Fruit fly (Drosophila melanogaster) whole organism, embryonic: ENCODE measurements around the gene CG15517.
A peak's percentile ranks its signal among the peaks of the same experiment; 100 is the strongest.

ENCODE experiments used
- Aef1 ChIP-seq: fragments of 200-800 bp; sonication (Bioruptor generic); IDR thresholded peaks from 3 replicates; pipeline ENCODE4 v1.3.6; 2022; ENCODE audit warnings: missing biosample characterization, missing genetic modification characterization
- Asciz ChIP-seq: fragments of 200-800 bp; sonication (Bioruptor generic); optimal IDR thresholded peaks from 2 replicates; lab custom pipeline; 2017; ENCODE audit warnings: missing biosample characterization, mild to moderate bottlenecking, missing genetic modification characterization, missing genetic modification reagents
- BtbVII ChIP-seq: fragments of 200-800 bp; sonication (Bioruptor generic); optimal IDR thresholded peaks from 3 replicates; lab custom pipeline; 2017; ENCODE audit warnings: missing biosample characterization, mild to moderate bottlenecking, missing genetic modification characterization
- CG10979 ChIP-seq: fragments of 200-800 bp; sonication (Bioruptor generic); optimal IDR thresholded peaks from 2 replicates; lab custom pipeline; 2018; ENCODE audit warnings: missing biosample characterization, mild to moderate bottlenecking, missing genetic modification characterization, moderate library complexity
- CG14710 ChIP-seq: fragments of 200-800 bp; sonication (Bioruptor generic); optimal IDR thresholded peaks from 3 replicates; lab custom pipeline; 2019; ENCODE audit warnings: missing biosample characterization, mild to moderate bottlenecking, missing genetic modification characterization, moderate library complexity
- CG1529 ChIP-seq: fragments of 200-800 bp; sonication (Bioruptor generic); optimal IDR thresholded peaks from 3 replicates; lab custom pipeline; 2018; ENCODE audit warnings: missing biosample characterization, missing genetic modification characterization
- CG15601 ChIP-seq: fragments of 200-800 bp; sonication (Bioruptor generic); optimal IDR thresholded peaks from 3 replicates; lab custom pipeline; 2019; ENCODE audit warnings: missing biosample characterization, mild to moderate bottlenecking, missing genetic modification characterization, moderate library complexity
- CG2116 ChIP-seq: fragments of 200-800 bp; sonication (Bioruptor generic); optimal IDR thresholded peaks from 3 replicates; lab custom pipeline; 2018; ENCODE audit warnings: missing biosample characterization, mild to moderate bottlenecking, missing genetic modification characterization
- CG2712 ChIP-seq: fragments of 200-800 bp; optimal IDR thresholded peaks from 3 replicates; lab custom pipeline; 2019; ENCODE audit warnings: missing biosample characterization, mild to moderate bottlenecking, missing genetic modification characterization, moderate library complexity
- CG3163 ChIP-seq: fragments of 200-800 bp; sonication (Bioruptor generic); optimal IDR thresholded peaks from 3 replicates; lab custom pipeline; 2016; ENCODE audit warnings: missing biosample characterization, missing genetic modification characterization
- CG34422 ChIP-seq: fragments of 200-800 bp; sonication (Bioruptor generic); IDR thresholded peaks from 3 replicates; pipeline ENCODE4 v1.3.6; 2022; ENCODE audit warnings: missing biosample characterization, missing genetic modification characterization
- CG42726 ChIP-seq: fragments of 200-800 bp; sonication (Bioruptor generic); IDR thresholded peaks from 2 replicates; pipeline ENCODE4 v1.3.6; 2022; ENCODE audit warnings: missing biosample characterization, missing genetic modification characterization; ENCODE audit not compliant: partially characterized antibody
- CG4282 ChIP-seq: fragments of 200-800 bp; sonication (Bioruptor generic); optimal IDR thresholded peaks from 2 replicates; lab custom pipeline; 2016; ENCODE audit warnings: missing biosample characterization, missing genetic modification characterization
- CG4360 ChIP-seq: fragments of 200-800 bp; sonication (Bioruptor generic); IDR thresholded peaks from 2 replicates; pipeline ENCODE4 v1.3.6; 2022; ENCODE audit warnings: missing biosample characterization, missing genetic modification characterization
- CG4617 ChIP-seq: fragments of 200-800 bp; sonication (Bioruptor generic); optimal IDR thresholded peaks from 3 replicates; lab custom pipeline; 2016; ENCODE audit warnings: missing biosample characterization, missing genetic modification characterization, borderline replicate concordance
- CG5953 ChIP-seq: fragments of 200-800 bp; sonication (Bioruptor generic); IDR thresholded peaks from 2 replicates; pipeline ENCODE4 v1.3.6; 2022; ENCODE audit warnings: missing biosample characterization, missing genetic modification characterization
- CG6791 ChIP-seq: fragments of 200-800 bp; sonication (Bioruptor generic); IDR thresholded peaks from 3 replicates; pipeline ENCODE4 v1.3.6; 2022; ENCODE audit warnings: missing biosample characterization, missing genetic modification characterization; ENCODE audit not compliant: partially characterized antibody
- CG7372 ChIP-seq: fragments of 200-800 bp; sonication (Bioruptor generic); IDR thresholded peaks from 2 replicates; pipeline ENCODE4 v1.3.6; 2022; ENCODE audit warnings: missing biosample characterization, missing genetic modification characterization
- Dref ChIP-seq: fragments of 200-800 bp; sonication (Bioruptor generic); IDR thresholded peaks from 2 replicates; pipeline ENCODE4 v1.3.6; 2022; ENCODE audit warnings: missing biosample characterization, missing genetic modification characterization
- Drgx ChIP-seq: fragments of 200-800 bp; sonication (Bioruptor generic); IDR thresholded peaks from 2 replicates; pipeline ENCODE4 v1.3.6; 2022; ENCODE audit warnings: missing biosample characterization, missing genetic modification characterization
- Ets65A ChIP-seq: fragments of 200-800 bp; sonication (Bioruptor generic); peaks from one replicate; lab custom pipeline; 2016; ENCODE audit warnings: missing biosample characterization, missing genetic modification characterization
- HLH3B ChIP-seq: fragments of 200-800 bp; sonication (Bioruptor generic); IDR thresholded peaks from 2 replicates; pipeline ENCODE4 v1.3.6; 2022; ENCODE audit warnings: missing biosample characterization, missing genetic modification characterization
- MESR4 ChIP-seq: fragments of 200-800 bp; sonication (Bioruptor generic); optimal IDR thresholded peaks from 2 replicates; lab custom pipeline; 2018; ENCODE audit warnings: missing biosample characterization, mild to moderate bottlenecking, missing genetic modification characterization, moderate library complexity
- Med ChIP-seq: fragments of 200-800 bp; sonication (Bioruptor generic); peaks from one replicate; lab custom pipeline; 2016; ENCODE audit warnings: missing biosample characterization, missing genetic modification characterization, mild to moderate bottlenecking, inconsistent platforms, moderate library complexity
- NC2β ChIP-seq: fragments of 200-800 bp; sonication (Bioruptor generic); optimal IDR thresholded peaks from 2 replicates; lab custom pipeline; 2016; ENCODE audit warnings: missing biosample characterization, missing genetic modification characterization
- Neu2 ChIP-seq: fragments of 200-800 bp; sonication (Bioruptor generic); optimal IDR thresholded peaks from 3 replicates; lab custom pipeline; 2016; ENCODE audit warnings: missing biosample characterization, missing genetic modification characterization, borderline replicate concordance
- Oli ChIP-seq: fragments of 200-800 bp; sonication (Bioruptor generic); optimal IDR thresholded peaks from 2 replicates; lab custom pipeline; 2018; ENCODE audit warnings: missing biosample characterization, mild to moderate bottlenecking, missing genetic modification characterization, moderate library complexity
- Opbp ChIP-seq: fragments of 200-800 bp; sonication (Bioruptor generic); IDR thresholded peaks from 3 replicates; pipeline ENCODE4 v1.3.6; 2022; ENCODE audit warnings: missing biosample characterization, missing genetic modification characterization; ENCODE audit not compliant: partially characterized antibody
- Pdp1 ChIP-seq, 2 experiments: fragments of 200-800 bp; sonication (Bioruptor generic); optimal IDR thresholded peaks; 3 replicates each; lab custom pipeline; 2016; ENCODE audit warnings: missing biosample characterization in 2 of 2, missing genetic modification characterization in 2 of 2, mild to moderate bottlenecking in 1 of 2, moderate library complexity in 1 of 2
- Trl ChIP-seq, 3 experiments: fragments of >200 bp in 2 of 3; fragments of 200-800 bp in 1 of 3; sonication (Bioruptor generic) in 1 of 3; optimal IDR thresholded peaks; 2 replicates in 1 of 3; 3 replicates in 2 of 3; lab custom pipeline; 2016 to 2017; ENCODE audit warnings: missing biosample characterization in 1 of 3, missing genetic modification characterization in 1 of 3
- bsh ChIP-seq, 2 experiments: fragments of 200-800 bp; sonication (Bioruptor generic); optimal IDR thresholded peaks; 2 replicates each; lab custom pipeline; 2017 to 2018; ENCODE audit warnings: mild to moderate bottlenecking in 2 of 2, missing biosample characterization in 2 of 2, missing genetic modification characterization in 2 of 2, moderate library complexity in 1 of 2
- ci ChIP-seq: fragments of 200-800 bp; sonication (Bioruptor generic); IDR thresholded peaks from 3 replicates; pipeline ENCODE4 v1.3.6; 2022; ENCODE audit warnings: missing biosample characterization, missing genetic modification characterization
- en ChIP-seq: fragments of 200-800 bp; sonication (Bioruptor generic); optimal IDR thresholded peaks from 2 replicates; lab custom pipeline; 2016; ENCODE audit warnings: missing biosample characterization, missing genetic modification characterization
- exex ChIP-seq: fragments of 200-800 bp; sonication (Bioruptor generic); optimal IDR thresholded peaks from 4 replicates; lab custom pipeline; 2018; ENCODE audit warnings: missing biosample characterization, mild to moderate bottlenecking, missing genetic modification characterization, moderate library complexity
- ftz-f1 ChIP-seq: fragments of 200-800 bp; sonication (Bioruptor generic); optimal IDR thresholded peaks from 2 replicates; lab custom pipeline; 2016; ENCODE audit warnings: missing biosample characterization, missing genetic modification characterization
- gt ChIP-seq: fragments of 200-800 bp; sonication (Bioruptor generic); IDR thresholded peaks from 2 replicates; pipeline ENCODE4 v1.3.6; 2022; ENCODE audit warnings: missing biosample characterization, missing genetic modification characterization
- jing ChIP-seq: fragments of 200-800 bp; sonication (Bioruptor generic); optimal IDR thresholded peaks from 2 replicates; lab custom pipeline; 2018; ENCODE audit warnings: missing biosample characterization, mild to moderate bottlenecking, missing genetic modification characterization
- nom ChIP-seq: fragments of 200-800 bp; sonication (Bioruptor generic); optimal IDR thresholded peaks from 2 replicates; lab custom pipeline; 2017; ENCODE audit warnings: missing biosample characterization, missing genetic modification characterization, mild to moderate bottlenecking, moderate library complexity, missing genetic modification reagents
- pan ChIP-seq, 4 experiments: fragments of >200 bp in 3 of 4; fragments of 200-800 bp in 1 of 4; sonication (Bioruptor generic) in 1 of 4; optimal IDR thresholded peaks in 3 of 4; IDR thresholded peaks in 1 of 4; 2 replicates each; pipeline versions ENCODE4 v1.3.6 to Lab custom; 2017 to 2022; ENCODE audit warnings: missing biosample characterization in 2 of 4, missing genetic modification characterization in 2 of 4, mixed read lengths in 1 of 4
- seq ChIP-seq: fragments of 200-800 bp; sonication (Bioruptor generic); IDR thresholded peaks from 2 replicates; pipeline ENCODE4 v1.3.6; 2022; ENCODE audit warnings: missing biosample characterization, missing genetic modification characterization
- sr ChIP-seq: fragments of 200-800 bp; sonication (Bioruptor generic); IDR thresholded peaks from 3 replicates; pipeline ENCODE4 v1.3.6; 2022; ENCODE audit warnings: missing biosample characterization, missing genetic modification characterization
- yki ChIP-seq: fragments of >200 bp; optimal IDR thresholded peaks from 3 replicates; lab custom pipeline; 2018
- zen2 ChIP-seq: fragments of 200-800 bp; sonication (Bioruptor generic); IDR thresholded peaks from 3 replicates; pipeline ENCODE4 v1.3.6; 2022; ENCODE audit warnings: missing biosample characterization, missing genetic modification characterization; ENCODE audit not compliant: partially characterized antibody

CG15517 gene

dm6 chr3R:29876232-29876631 is 27.4 kb downstream of the CG15517 start:
- TF ChIP-seq pan (optimal IDR thresholded peaks at IDR 0.05; lab: Kevin White, UChicago): no peak
- TF ChIP-seq pan (GFP tag; optimal IDR thresholded peaks at IDR 0.05 in 1 of 2, IDR thresholded peaks at IDR 0.05 in 1 of 2): no peak
- peak in 1 of 2 experiments; percentile 54 for TF ChIP-seq Trl (optimal IDR thresholded peaks at IDR 0.05; lab: Kevin White, UChicago)
- TF ChIP-seq Trl (GFP tag; optimal IDR thresholded peaks at IDR 0.05; lab: Kevin White, UChicago): no peak
- TF ChIP-seq NC2β (GFP tag; lab: Kevin White, UChicago): no peak
- TF ChIP-seq sr (GFP tag; lab: Robert Waterston, UW): no peak
- peak; percentile 82 for TF ChIP-seq Ets65A (GFP tag; lab: Kevin White, UChicago)
- peak; percentile 23 for TF ChIP-seq CG3163 (GFP tag; lab: Kevin White, UChicago)

- TF ChIP-seq ci (GFP tag; lab: Robert Waterston, UW) (0 out of 3 replicates have a peak, but pooled peaks have one; percentile 54), CG10979 (tag; lab: Kevin White, UChicago) (peak; percentile 4), Aef1 (GFP tag; lab: Robert Waterston, UW) (no peak), CG1529 (no peak), nom (peak; percentile 34), en (GFP tag; lab: Kevin White, UChicago) (no peak), bsh (GFP tag; optimal IDR thresholded peaks at IDR 0.05; lab: Kevin White, UChicago) (peak in 1 of 2 experiments; percentile 52), CG7372 (peak; percentile 44), Med (GFP tag; lab: Kevin White, UChicago) (peak; percentile 12), CG15601 (tag; lab: Kevin White, UChicago) (no peak), Drgx (peak; percentile 75)
Observed at dm6 chr3R:29875830-29876229, 27.8 kb downstream of the CG15517 start.

dm6 chr3R:29869350-29869688 is 34.3 kb downstream of the CG15517 start, which contains the start of gene CG34133:
TSS of gene CG34133 (plus strand) at chr3R:29869365.
- TF ChIP-seq yki (lab: Kevin White, UChicago): no peak
- no peak for TF ChIP-seq jing (GFP tag; lab: Kevin White, UChicago)
- TF ChIP-seq BtbVII (GFP tag; lab: Kevin White, UChicago): no peak
- peak; percentile 47 for TF ChIP-seq Dref (GFP tag; lab: Robert Waterston, UW)
- TF ChIP-seq Asciz (GFP tag; lab: Kevin White, UChicago): no peak
- no peak for TF ChIP-seq Drgx
- TF ChIP-seq CG4360: peak; percentile 83
- TF ChIP-seq Pdp1 (GFP tag; optimal IDR thresholded peaks at IDR 0.05; lab: Kevin White, UChicago): peak in 1 of 2 experiments; percentile 63
- TF ChIP-seq ftz-f1 (GFP tag; lab: Kevin White, UChicago): no peak
- peak; percentile 7 for TF ChIP-seq Neu2
- TF ChIP-seq exex (tag; lab: Kevin White, UChicago): peak; percentile 17
- TF ChIP-seq Oli: no peak
- TF ChIP-seq zen2 (GFP tag; lab: Robert Waterston, UW): 0 out of 3 replicates have a peak, but pooled peaks have one; percentile 3
- no peak for TF ChIP-seq CG2712
- TF ChIP-seq CG5953: no peak
- TF ChIP-seq gt (GFP tag; lab: Robert Waterston, UW): no peak
- TF ChIP-seq CG14710 (tag; lab: Kevin White, UChicago): peak; percentile 17
- TF ChIP-seq CG4617 (GFP tag; lab: Kevin White, UChicago): peak; percentile 39
- TF ChIP-seq CG4282 (GFP tag; lab: Kevin White, UChicago): no peak
- TF ChIP-seq CG2116 (GFP tag; lab: Kevin White, UChicago): no peak
- no peak for TF ChIP-seq HLH3B
- TF ChIP-seq seq (GFP tag; lab: Robert Waterston, UW): 0 out of 2 replicates have a peak, but pooled peaks have one; percentile 20
- peak; percentile 93 for TF ChIP-seq MESR4 (GFP tag; lab: Kevin White, UChicago)
- no peak for TF ChIP-seq Opbp (GFP tag; lab: Robert Waterston, UW)
- 0 out of 2 replicates have a peak, but pooled peaks have one; percentile 64 for TF ChIP-seq CG42726 (GFP tag; lab: Robert Waterston, UW)
- no peak; the same call in 2 of the 3 replicates for TF ChIP-seq CG6791 (GFP tag; lab: Robert Waterston, UW)
- peak; percentile 45; the same call in 1 of the 3 replicates for TF ChIP-seq CG34422 (GFP tag; lab: Robert Waterston, UW)
